Fruit fly (Drosophila melanogaster) whole organism, wandering third instar larva: Measurements from ENCODE around the gene CG33784.

ENCODE experiments used
- Dfd ChIP-seq: fragments of >200 bp; optimal IDR thresholded peaks from 2 replicates; lab custom pipeline; 2017; ENCODE audit warnings: missing biosample characterization, missing genetic modification characterization
- HLH106 ChIP-seq: fragments of 200-800 bp; optimal IDR thresholded peaks from 3 replicates; lab custom pipeline; 2019; ENCODE audit warnings: missing biosample characterization, mild to moderate bottlenecking, missing genetic modification characterization, moderate library complexity
- Hnf4 ChIP-seq: fragments of 200-800 bp; sonication (Bioruptor generic); optimal IDR thresholded peaks from 2 replicates; lab custom pipeline; 2016; ENCODE audit warnings: missing biosample characterization, mild to moderate bottlenecking, missing genetic modification characterization
- br ChIP-seq: fragments of 200-800 bp; sonication (Bioruptor generic); optimal IDR thresholded peaks from 2 replicates; lab custom pipeline; 2016; ENCODE audit warnings: missing biosample characterization, missing genetic modification characterization
- dl ChIP-seq, 2 experiments: fragments of 175-275, 200-275 bp in 1 of 2; fragments of 200-275 bp in 1 of 2; sonication (Bioruptor generic); optimal IDR thresholded peaks; lab custom pipeline; 2018; ENCODE audit warnings: mild to moderate bottlenecking in 2 of 2, missing biosample characterization in 2 of 2, missing genetic modification characterization in 2 of 2, moderate library complexity in 2 of 2; ENCODE audit not compliant: partially characterized antibody in 2 of 2, insufficient read depth in 1 of 2
- dmrt93B ChIP-seq: fragments of 200-800 bp; sonication (Bioruptor generic); optimal IDR thresholded peaks from 2 replicates; lab custom pipeline; 2018; ENCODE audit warnings: missing biosample characterization, mild to moderate bottlenecking, missing genetic modification characterization
- foxo ChIP-seq, 2 experiments: fragments of 200-800 bp; sonication (Bioruptor generic); optimal IDR thresholded peaks; 2 replicates in 1 of 2; 3 replicates in 1 of 2; lab custom pipeline; 2016 to 2017; ENCODE audit warnings: missing biosample characterization in 2 of 2, missing genetic modification characterization in 2 of 2
- fru ChIP-seq: fragments of 200-800 bp; sonication (Bioruptor generic); optimal IDR thresholded peaks from 3 replicates; lab custom pipeline; 2016; ENCODE audit warnings: missing biosample characterization, mild to moderate bottlenecking, missing genetic modification characterization
- lola ChIP-seq: fragments of >200 bp; optimal IDR thresholded peaks from 2 replicates; lab custom pipeline; 2017; ENCODE audit warnings: missing biosample characterization, missing genetic modification characterization
- usp ChIP-seq: fragments of >200 bp; optimal IDR thresholded peaks from 2 replicates; lab custom pipeline; 2017; ENCODE audit warnings: missing biosample characterization, missing genetic modification characterization

DNA sequence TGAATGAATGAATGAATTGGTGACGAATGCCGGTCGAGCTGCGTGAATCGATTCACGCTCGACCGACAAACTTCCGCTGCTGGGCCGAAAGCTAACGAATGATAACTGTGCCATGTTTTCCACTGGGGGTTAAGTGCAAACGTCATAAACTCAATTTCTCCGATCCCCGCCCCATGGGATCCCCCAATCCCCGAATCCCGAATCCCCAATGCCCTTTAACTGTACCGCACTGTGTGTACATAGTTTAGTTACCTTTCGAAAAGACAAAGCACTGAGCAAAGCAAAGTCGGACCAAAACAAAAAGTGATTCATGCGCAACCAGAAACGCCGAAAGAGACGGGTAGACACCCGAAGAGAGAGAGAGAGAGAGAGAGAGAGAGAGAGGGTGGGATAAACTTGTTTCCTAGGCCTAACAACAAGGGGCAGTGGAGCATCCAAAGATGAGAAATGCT lies 32.7 kb upstream of the CG33784 start:
- TF ChIP-seq Hnf4 (GFP tag; lab: Kevin White, UChicago) (no peak), lola (no peak), HLH106 (no peak), usp (GFP tag; lab: Kevin White, UChicago) (no peak), Dfd (GFP tag; lab: Kevin White, UChicago) (no peak), fru (GFP tag; lab: Kevin White, UChicago) (no peak), br (GFP tag; lab: Kevin White, UChicago) (no peak), dl (GFP tag; optimal IDR thresholded peaks at IDR 0.05; lab: Kevin White, UChicago; ENCODE audit: insufficient read depth in 1 of 2, partially characterized antibody in 2 of 2) (no peak), foxo (GFP tag; optimal IDR thresholded peaks at IDR 0.05; lab: Kevin White, UChicago) (no peak), dmrt93B (GFP tag; lab: Kevin White, UChicago) (no peak)
